Worm (Caenorhabditis elegans) whole organism, young adult: ENCODE measurements around the gene alr-1.

Experiments used
- B0019.2 ChIP-seq: fragments of 200-800 bp; sonication (Bioruptor generic); conservative IDR thresholded peaks from 2 replicates; pipeline ENCODE4 v1.3.6; 2022; ENCODE audit warnings: missing genetic modification reagents, missing genetic modification characterization, missing compliant biosample characterization
- B0035.1 ChIP-seq: sonication (generic microtip); optimal IDR thresholded peaks from 2 replicates; lab custom pipeline; 2016; ENCODE audit warnings: missing genetic modification characterization, mild to moderate bottlenecking, missing compliant biosample characterization, missing genotype, missing genetic modification reagents
- B0261.1 ChIP-seq: sonication (generic microtip); optimal IDR thresholded peaks from 2 replicates; lab custom pipeline; 2016; ENCODE audit warnings: mild to moderate bottlenecking, missing genetic modification characterization, moderate library complexity, missing compliant biosample characterization
- B0336.3 ChIP-seq: fragments of 200-800 bp; sonication (Bioruptor generic); IDR thresholded peaks from 2 replicates; pipeline ENCODE4 v1.3.6; 2022; ENCODE audit warnings: missing genetic modification characterization, missing compliant biosample characterization
- C06A6.2 ChIP-seq: fragments of 200-800 bp; sonication (Bioruptor generic); conservative IDR thresholded peaks from 2 replicates; pipeline ENCODE4 v1.3.6; 2022; ENCODE audit warnings: missing genetic modification characterization, missing compliant biosample characterization
- F23B12.7 ChIP-seq: sonication (generic microtip); optimal IDR thresholded peaks from 2 replicates; lab custom pipeline; 2017; ENCODE audit warnings: missing genetic modification characterization, mild to moderate bottlenecking, missing compliant biosample characterization, antibody characterized with exemption, moderate library complexity; ENCODE audit not compliant: insufficient read depth
- F57C9.4 ChIP-seq: sonication (generic microtip); optimal IDR thresholded peaks from 2 replicates; lab custom pipeline; 2017; ENCODE audit warnings: mild to moderate bottlenecking, missing genetic modification characterization, missing compliant biosample characterization
- K11D2.4 ChIP-seq: fragments of 200-800 bp; sonication (Bioruptor generic); IDR thresholded peaks from 2 replicates; pipeline ENCODE4 v1.3.6; 2022; ENCODE audit warnings: missing genetic modification reagents, missing genetic modification characterization, missing compliant biosample characterization
- Y53G8AR.9 ChIP-seq: fragments of 200-800 bp; sonication (Bioruptor generic); conservative IDR thresholded peaks from 2 replicates; pipeline ENCODE4 v1.3.6; 2022; ENCODE audit warnings: missing genetic modification reagents, missing genetic modification characterization, missing compliant biosample characterization
- Y56A3A.18 ChIP-seq: fragments of 200-800 bp; sonication (Bioruptor generic); IDR thresholded peaks from 2 replicates; pipeline ENCODE4 v1.3.6; 2022; ENCODE audit warnings: missing genetic modification reagents, missing genetic modification characterization, missing compliant biosample characterization
- ZK185.1 ChIP-seq: sonication (generic microtip); optimal IDR thresholded peaks from 2 replicates; lab custom pipeline; 2016; ENCODE audit warnings: mild to moderate bottlenecking, missing genetic modification characterization, missing compliant biosample characterization; ENCODE audit not compliant: poor library complexity, severe bottlenecking
- ama-1 ChIP-seq, 3 experiments: fragments of 150-350 bp in 1 of 3; sonication (generic microtip) in 2 of 3; optimal IDR thresholded peaks; 2 replicates each; lab custom pipeline; 2014 to 2018; ENCODE audit warnings: missing biosample characterization in 2 of 3, missing genetic modification characterization in 2 of 3, missing genetic modification reagents in 2 of 3
- aptf-2 ChIP-seq: fragments of 200-800 bp; sonication (Bioruptor generic); conservative IDR thresholded peaks from 2 replicates; pipeline ENCODE4 v1.3.6; 2022; ENCODE audit warnings: missing genetic modification reagents, missing genetic modification characterization, missing compliant biosample characterization
- athp-1 ChIP-seq: sonication (generic microtip); optimal IDR thresholded peaks from 2 replicates; lab custom pipeline; 2017; ENCODE audit warnings: mild to moderate bottlenecking, missing genetic modification characterization, missing compliant biosample characterization
- bed-1 ChIP-seq: fragments of 200-800 bp; sonication (Bioruptor generic); IDR thresholded peaks from 2 replicates; pipeline ENCODE4 v1.3.6; 2022; ENCODE audit warnings: missing genetic modification reagents, missing genetic modification characterization, missing compliant biosample characterization
- cebp-1 ChIP-seq, 2 experiments: fragments of 200-800 bp in 1 of 2; sonication (Bioruptor generic) in 1 of 2; sonication (generic microtip) in 1 of 2; IDR thresholded peaks in 1 of 2; optimal IDR thresholded peaks in 1 of 2; 2 replicates each; pipeline versions ENCODE4 v1.3.6 to Lab custom; 2017 to 2022; ENCODE audit warnings: missing compliant biosample characterization in 2 of 2, missing genetic modification characterization in 2 of 2, mild to moderate bottlenecking in 1 of 2, missing genetic modification reagents in 1 of 2, moderate library complexity in 1 of 2
- ceh-100 ChIP-seq: fragments of 200-800 bp; sonication (Bioruptor generic); IDR thresholded peaks from 2 replicates; pipeline ENCODE4 v1.3.6; 2022; ENCODE audit warnings: missing genetic modification reagents, missing genetic modification characterization, missing compliant biosample characterization
- ceh-27 ChIP-seq: fragments of 200-800 bp; sonication (Bioruptor generic); optimal IDR thresholded peaks from 2 replicates; lab custom pipeline; 2018; ENCODE audit warnings: mild to moderate bottlenecking, missing genetic modification characterization, moderate library complexity, missing compliant biosample characterization
- die-1 ChIP-seq: sonication (generic microtip); optimal IDR thresholded peaks from 2 replicates; lab custom pipeline; 2016; ENCODE audit warnings: missing genotype, mild to moderate bottlenecking, missing genetic modification characterization, missing compliant biosample characterization
- efl-1 ChIP-seq: fragments of 150-350 bp; optimal IDR thresholded peaks from 2 replicates; lab custom pipeline; 2014; ENCODE audit warnings: missing biosample characterization, missing genetic modification reagents, missing genetic modification characterization
- egl-44 ChIP-seq: fragments of 200-800 bp; sonication (Bioruptor generic); IDR thresholded peaks from 2 replicates; pipeline ENCODE4 v1.3.6; 2022; ENCODE audit warnings: missing genetic modification reagents, missing genetic modification characterization, missing compliant biosample characterization
- ets-4 ChIP-seq: fragments of 200-800 bp; sonication (Bioruptor generic); optimal IDR thresholded peaks from 2 replicates; lab custom pipeline; 2018; ENCODE audit warnings: mild to moderate bottlenecking, missing genetic modification characterization, missing compliant biosample characterization
- gei-17 ChIP-seq: fragments of 200-800 bp; sonication (Bioruptor generic); optimal IDR thresholded peaks from 2 replicates; lab custom pipeline; 2018; ENCODE audit warnings: mild to moderate bottlenecking, missing genetic modification characterization, missing compliant biosample characterization
- hlh-12 ChIP-seq: sonication (generic microtip); optimal IDR thresholded peaks from 2 replicates; lab custom pipeline; 2016; ENCODE audit warnings: missing genetic modification characterization, missing compliant biosample characterization
- hrde-1 ChIP-seq: sonication (generic microtip); optimal IDR thresholded peaks from 2 replicates; lab custom pipeline; 2016; ENCODE audit warnings: missing genetic modification characterization, mild to moderate bottlenecking, missing compliant biosample characterization, moderate library complexity, missing genotype, missing genetic modification reagents, borderline replicate concordance
- lin-40 ChIP-seq: sonication (generic microtip); optimal IDR thresholded peaks from 2 replicates; lab custom pipeline; 2016; ENCODE audit warnings: missing genetic modification characterization, mild to moderate bottlenecking, missing compliant biosample characterization, missing genotype, missing genetic modification reagents
- lsl-1 ChIP-seq: fragments of 200-800 bp; sonication (Bioruptor generic); optimal IDR thresholded peaks from 2 replicates; lab custom pipeline; 2018; ENCODE audit warnings: mild to moderate bottlenecking, missing genetic modification characterization, moderate library complexity, missing compliant biosample characterization
- madf-3 ChIP-seq: fragments of 200-800 bp; sonication (Bioruptor generic); IDR thresholded peaks from 2 replicates; pipeline ENCODE4 v1.3.6; 2022; ENCODE audit warnings: missing genetic modification reagents, missing genetic modification characterization, missing compliant biosample characterization
- madf-8 ChIP-seq: fragments of 200-800 bp; sonication (Bioruptor generic); conservative IDR thresholded peaks from 2 replicates; pipeline ENCODE4 v1.3.6; 2022; ENCODE audit warnings: missing genetic modification reagents, missing genetic modification characterization, missing compliant biosample characterization
- mel-28 ChIP-seq: sonication (generic microtip); optimal IDR thresholded peaks from 2 replicates; lab custom pipeline; 2016; ENCODE audit warnings: borderline replicate concordance, mild to moderate bottlenecking, missing genetic modification characterization, missing compliant biosample characterization
- mes-4 ChIP-seq: sonication (generic microtip); optimal IDR thresholded peaks from 2 replicates; lab custom pipeline; 2016; ENCODE audit warnings: missing genotype, missing genetic modification characterization, missing compliant biosample characterization
- nfya-2 ChIP-seq: fragments of 200-800 bp; sonication (Bioruptor generic); IDR thresholded peaks from 2 replicates; pipeline ENCODE4 v1.3.6; 2022; ENCODE audit warnings: missing genetic modification reagents, missing genetic modification characterization, missing compliant biosample characterization
- nhr-120 ChIP-seq: fragments of 200-800 bp; sonication (Bioruptor generic); IDR thresholded peaks from 2 replicates; pipeline ENCODE4 v1.3.6; 2022; ENCODE audit warnings: missing genetic modification characterization, missing compliant biosample characterization
- nhr-179 ChIP-seq: sonication (generic microtip); optimal IDR thresholded peaks from 2 replicates; lab custom pipeline; 2016; ENCODE audit warnings: mild to moderate bottlenecking, missing genetic modification characterization, missing compliant biosample characterization
- nhr-80 ChIP-seq: sonication (generic microtip); optimal IDR thresholded peaks from 2 replicates; lab custom pipeline; 2016; ENCODE audit warnings: missing genetic modification characterization, missing compliant biosample characterization
- snpc-3.4 ChIP-seq: sonication (generic microtip); optimal IDR thresholded peaks from 2 replicates; lab custom pipeline; 2017; ENCODE audit warnings: missing genetic modification characterization, mild to moderate bottlenecking, missing compliant biosample characterization, antibody characterized with exemption, moderate library complexity, missing genotype, missing genetic modification reagents
- unc-62 ChIP-seq: fragments of 150-350 bp; optimal IDR thresholded peaks from 2 replicates; lab custom pipeline; 2014; ENCODE audit warnings: missing biosample characterization, missing genetic modification reagents, missing genetic modification characterization
- xnd-1 ChIP-seq: sonication (generic microtip); optimal IDR thresholded peaks from 2 replicates; lab custom pipeline; 2016; ENCODE audit warnings: missing genotype, missing genetic modification reagents, missing genetic modification characterization, missing compliant biosample characterization
- zfh-2 ChIP-seq: fragments of 200-800 bp; sonication (Bioruptor generic); conservative IDR thresholded peaks from 2 replicates; pipeline ENCODE4 v1.3.6; 2022; ENCODE audit warnings: missing genetic modification reagents, missing genetic modification characterization, missing compliant biosample characterization
- ztf-18 ChIP-seq: sonication (generic microtip); optimal IDR thresholded peaks from 2 replicates; lab custom pipeline; 2016; ENCODE audit warnings: missing genotype, mild to moderate bottlenecking, missing genetic modification characterization, missing compliant biosample characterization

The alr-1 gene

DNA sequence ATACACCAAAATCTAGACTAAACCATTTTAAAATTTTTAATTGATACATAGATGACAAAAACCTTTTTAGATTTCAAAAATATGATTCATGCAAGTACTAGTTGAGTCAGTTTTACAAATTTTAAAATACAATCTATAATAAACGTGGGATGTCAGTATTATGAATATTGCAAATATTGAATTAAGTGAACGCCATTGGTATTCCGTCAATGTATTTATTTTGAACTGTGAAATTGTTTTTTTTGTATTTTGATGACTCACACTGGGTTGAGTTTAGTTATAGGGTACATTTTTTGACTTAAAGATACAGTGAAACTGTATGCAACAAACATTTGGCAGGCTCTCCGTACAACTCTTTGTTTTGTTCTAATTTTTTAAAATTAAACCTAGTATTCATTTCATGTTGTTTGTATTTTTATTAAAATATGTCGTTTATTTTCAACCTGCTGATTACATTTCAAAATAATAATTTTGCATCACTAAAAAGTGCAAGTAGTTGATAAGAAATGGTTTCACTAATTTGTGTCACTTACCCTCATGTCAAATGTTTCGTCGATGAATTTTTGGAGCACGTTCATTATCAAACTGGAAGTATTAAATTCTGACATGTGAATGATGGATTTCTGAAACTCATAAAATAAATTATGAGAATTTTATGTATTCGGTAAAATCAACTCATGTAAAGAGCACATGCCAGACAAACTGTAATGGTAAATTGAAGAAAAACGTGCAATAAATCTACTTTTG lies 20.4 kb downstream of the alr-1 start, which contains the start of gene W02H3.1 (continued):
- TF ChIP-seq die-1 (tag; lab: Kevin White, UChicago) (no peak), xnd-1 (tag; lab: Kevin White, UChicago) (no peak), lsl-1 (GFP tag; lab: Kevin White, UChicago) (no peak), unc-62 (peak; percentile 31), B0019.2 (GFP tag; lab: Robert Waterston, UW) (no peak), hrde-1 (no peak)

DNA sequence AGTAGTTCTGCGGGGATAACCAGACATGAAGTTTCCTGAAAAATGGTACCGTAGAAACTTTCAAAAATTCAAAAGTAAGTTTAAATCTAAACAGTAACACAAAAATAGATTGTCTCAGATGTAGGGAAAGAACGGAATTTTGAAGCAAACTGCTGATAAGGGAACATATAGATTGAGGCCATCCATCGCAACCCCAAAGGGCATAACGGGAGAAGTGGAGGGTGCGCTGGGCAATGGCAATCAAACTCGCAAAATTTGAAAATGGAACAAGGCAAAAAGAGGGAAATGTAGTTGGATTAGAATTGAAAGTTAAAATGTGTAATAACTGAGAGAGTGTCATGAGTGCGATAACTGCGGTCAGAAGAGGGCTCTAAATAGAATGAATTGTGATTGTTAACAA lies 22.2 kb downstream of the alr-1 start:
- TF ChIP-seq nhr-80 (peak; percentile 56), bed-1 (0 out of 2 replicates have a peak, but pooled peaks have one; percentile 68), B0336.3 (GFP tag; lab: Robert Waterston, UW) (no peak), ztf-18 (no peak), mel-28 (tag; lab: Kevin White, UChicago) (no peak), ets-4 (GFP tag; lab: Kevin White, UChicago) (peak; percentile 11), efl-1 (no peak)

DNA sequence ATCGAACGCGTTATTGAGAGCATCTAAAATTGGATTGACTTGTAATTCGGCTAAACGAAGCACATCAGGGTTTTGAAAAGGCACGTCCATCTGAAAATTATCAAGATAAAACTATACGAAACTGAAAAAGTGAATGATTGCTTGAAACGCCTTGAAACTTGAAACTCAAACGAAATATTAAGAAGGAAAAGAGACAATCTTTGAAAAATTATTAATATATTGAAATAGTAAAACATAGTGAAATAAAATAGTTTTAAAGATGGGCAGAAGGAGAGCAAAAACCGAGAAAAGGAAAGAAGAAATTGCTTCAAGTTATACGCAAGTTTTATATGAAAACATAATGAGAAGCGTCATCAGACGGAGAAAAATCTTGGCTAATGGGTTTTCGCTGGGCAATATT lies 27.3 kb downstream of the alr-1 start, which contains the start of gene W02H3.3:
W02H3.3 (minus strand) TSS at position 101 of the 400 bp plus-strand sequence.
- TF ChIP-seq ama-1 (optimal IDR thresholded peaks at IDR 0.05; lab: Kevin White, UChicago) (no peak), ama-1 (GFP tag; optimal IDR thresholded peaks at IDR 0.05; lab: Kevin White, UChicago) (no peak), F57C9.4 (no peak), cebp-1 (GFP tag; IDR thresholded peaks at IDR 0.05; lab: Robert Waterston, UW) (no peak), cebp-1 (tag; optimal IDR thresholded peaks at IDR 0.05; lab: Kevin White, UChicago) (no peak), B0261.1 (tag; lab: Kevin White, UChicago) (no peak)

DNA sequence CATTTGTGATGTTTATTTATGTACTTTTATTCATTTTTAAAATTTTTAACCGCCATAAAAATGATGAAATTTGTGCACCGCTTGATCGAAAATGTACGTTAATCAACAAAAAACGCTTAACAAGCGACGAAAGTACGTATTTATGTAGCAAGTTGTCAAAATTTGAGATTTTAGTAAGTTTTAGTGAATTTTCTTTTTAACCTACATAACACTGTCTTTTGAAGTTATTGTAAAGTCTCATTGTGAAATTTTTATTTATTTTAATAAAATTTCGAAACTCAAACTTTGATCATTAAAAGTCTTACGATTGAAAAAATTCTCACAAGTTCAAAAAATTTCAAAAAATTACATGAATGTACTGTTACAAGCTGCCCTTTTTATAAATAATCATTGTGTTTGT lies 28.1 kb downstream of the alr-1 start:
- TF ChIP-seq nhr-120 (GFP tag; lab: Robert Waterston, UW) (no peak), lin-40 (tag; lab: Kevin White, UChicago) (no peak), C06A6.2 (GFP tag; lab: Robert Waterston, UW) (no peak), B0035.1 (no peak), gei-17 (GFP tag; lab: Kevin White, UChicago) (no peak), Y56A3A.18 (GFP tag; lab: Robert Waterston, UW) (no peak), nhr-179 (no peak), mes-4 (tag; lab: Kevin White, UChicago) (no peak), nfya-2 (GFP tag; lab: Robert Waterston, UW) (no peak), K11D2.4 (GFP tag; lab: Robert Waterston, UW) (no peak), madf-3 (GFP tag; lab: Robert Waterston, UW) (no peak), nhr-80 (no peak), ceh-27 (GFP tag; lab: Kevin White, UChicago) (no peak)

DNA sequence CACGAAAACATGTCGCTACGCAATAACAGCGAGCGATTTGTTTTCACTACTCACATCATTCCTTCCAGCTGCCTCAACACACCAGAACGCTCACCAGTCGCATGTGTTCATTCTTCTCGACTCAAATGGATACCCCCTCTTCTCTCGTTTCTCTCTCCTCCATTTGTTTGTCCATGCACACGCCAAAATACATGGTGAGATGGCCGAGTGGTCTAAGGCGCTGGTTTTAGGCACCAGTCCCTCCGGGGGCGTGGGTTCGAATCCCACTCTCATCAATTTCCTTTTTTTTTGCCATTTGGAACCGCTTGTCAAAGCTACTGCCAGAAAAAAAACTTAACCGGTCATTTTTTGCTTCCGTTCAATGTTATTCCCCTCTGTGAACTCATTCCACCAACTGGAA lies 29.9 kb downstream of the alr-1 start:
- peak; percentile 77; the same call in 1 of the 2 replicates for TF ChIP-seq B0336.3 (GFP tag; lab: Robert Waterston, UW)
- no peak for TF ChIP-seq hlh-12 (tag; lab: Kevin White, UChicago)
- no peak for TF ChIP-seq B0019.2 (GFP tag; lab: Robert Waterston, UW)
- TF ChIP-seq nhr-120 (GFP tag; lab: Robert Waterston, UW), result 0 out of 2 replicates have a peak, but pooled peaks have one; percentile 48
- TF ChIP-seq efl-1, result no peak
- TF ChIP-seq athp-1, result peak; percentile 67
- 0 out of 2 replicates have a peak, but pooled peaks have one; percentile 55 for TF ChIP-seq egl-44 (GFP tag; lab: Robert Waterston, UW)
- no peak for TF ChIP-seq madf-8 (GFP tag; lab: Robert Waterston, UW)
- peak; percentile 73 for TF ChIP-seq ceh-100 (GFP tag; lab: Robert Waterston, UW)
- TF ChIP-seq F23B12.7, result peak; percentile 61
- 0 out of 2 replicates have a peak, but pooled peaks have one; percentile 48 for TF ChIP-seq aptf-2 (GFP tag; lab: Robert Waterston, UW)
- TF ChIP-seq ZK185.1 (tag; lab: Kevin White, UChicago), result peak; percentile 92
- peak; percentile 26 for TF ChIP-seq snpc-3.4 (tag; lab: Kevin White, UChicago)
- TF ChIP-seq Y53G8AR.9 (GFP tag; lab: Robert Waterston, UW), result peak; percentile 75; the same call in 1 of the 2 replicates
- TF ChIP-seq zfh-2, result no peak
